Worm (Caenorhabditis elegans) whole organism, L4 larva: ENCODE results near the gene Y41C4A.22.

Experiments used
- ces-1 ChIP-seq: fragments of 150-350 bp; sonication (generic microtip); optimal IDR thresholded peaks from 4 replicates; lab custom pipeline; 2014; ENCODE audit warnings: missing biosample characterization, missing genetic modification reagents, missing genetic modification characterization
- dmd-8 ChIP-seq: fragments of 200-800 bp; sonication (Bioruptor generic); IDR thresholded peaks from 2 replicates; pipeline ENCODE4 v1.3.6; 2022; ENCODE audit warnings: missing genetic modification characterization, missing compliant biosample characterization
- gei-8 ChIP-seq: fragments of 200-800 bp; sonication (Bioruptor generic); optimal IDR thresholded peaks from 2 replicates; lab custom pipeline; 2018; ENCODE audit warnings: mild to moderate bottlenecking, missing genetic modification characterization, missing compliant biosample characterization
- lin-29 ChIP-seq: fragments of 200-800 bp; sonication (Bioruptor generic); IDR thresholded peaks from 2 replicates; pipeline ENCODE4 v1.3.6; 2022; ENCODE audit warnings: missing genetic modification reagents, missing genetic modification characterization, missing compliant biosample characterization
- lsy-2 ChIP-seq, 2 experiments: fragments of 150-350 bp in 1 of 2; sonication (generic microtip) in 1 of 2; optimal IDR thresholded peaks; 2 replicates each; lab custom pipeline; 2014 to 2017; ENCODE audit warnings: missing biosample characterization in 2 of 2, missing genetic modification characterization in 2 of 2
- nhr-237 ChIP-seq: sonication (generic microtip); optimal IDR thresholded peaks from 2 replicates; lab custom pipeline; 2017; ENCODE audit warnings: missing biosample characterization, missing genetic modification characterization
- pqm-1 ChIP-seq: sonication (generic microtip); optimal IDR thresholded peaks from 2 replicates; lab custom pipeline; 2017; ENCODE audit warnings: missing biosample characterization, missing genetic modification characterization
- snpc-4 ChIP-seq: fragments of 150-350 bp; optimal IDR thresholded peaks from 2 replicates; lab custom pipeline; 2014; ENCODE audit warnings: missing biosample characterization, missing genetic modification characterization
- tag-97 ChIP-seq: fragments of 200-800 bp; sonication (Bioruptor generic); IDR thresholded peaks from 2 replicates; pipeline ENCODE4 v1.3.6; 2022; ENCODE audit warnings: missing genetic modification characterization, missing compliant biosample characterization
- unc-62 ChIP-seq, 3 experiments: fragments of 150-350 bp in 1 of 3; sonication (generic microtip); optimal IDR thresholded peaks in 2 of 3; peaks in 1 of 3; 1 replicate in 1 of 3; 2 replicates in 2 of 3; lab custom pipeline; 2014 to 2017; ENCODE audit warnings: missing biosample characterization in 3 of 3, missing genetic modification characterization in 3 of 3, missing genetic modification reagents in 3 of 3, missing genotype in 1 of 3
- vab-7 ChIP-seq: fragments of 200-800 bp; sonication (Bioruptor generic); IDR thresholded peaks from 2 replicates; pipeline ENCODE4 v1.3.6; 2022; ENCODE audit warnings: missing genetic modification reagents, missing genetic modification characterization, missing compliant biosample characterization
- ztf-11 ChIP-seq: fragments of 150-350 bp; optimal IDR thresholded peaks from 2 replicates; lab custom pipeline; 2014; ENCODE audit warnings: missing biosample characterization, missing genetic modification characterization

DNA sequence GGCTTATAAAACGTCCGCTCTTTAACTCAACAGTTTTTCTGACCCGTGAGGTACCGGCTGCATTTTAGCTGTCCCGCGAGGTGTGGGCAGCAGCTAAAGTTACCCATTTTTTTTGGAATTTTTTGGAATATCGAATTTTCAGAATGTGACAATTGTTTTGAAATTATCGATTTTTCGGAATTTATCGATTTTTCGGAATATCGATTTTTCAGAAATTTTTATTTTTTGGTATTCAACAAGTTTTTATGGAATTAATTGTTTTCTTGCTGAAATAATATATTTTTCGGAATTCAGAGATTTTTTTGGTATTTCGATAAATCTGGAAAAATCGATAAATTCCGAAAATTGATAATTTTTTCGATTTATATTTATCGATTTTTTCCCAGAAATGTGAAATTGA, 37.9 kb downstream of the Y41C4A.22 start:
- TF ChIP-seq vab-7 (GFP tag; lab: Robert Waterston, UW) (no peak), lsy-2 (tag; optimal IDR thresholded peaks at IDR 0.05; lab: Kevin White, UChicago) (no peak), gei-8 (GFP tag; lab: Kevin White, UChicago) (no peak), ztf-11 (tag; lab: Kevin White, UChicago) (no peak), nhr-237 (tag; lab: Kevin White, UChicago) (no peak), tag-97 (no peak), ces-1 (no peak), snpc-4 (no peak), lin-29 (GFP tag; lab: Robert Waterston, UW) (no peak), unc-62 (GFP tag; optimal IDR thresholded peaks at IDR 0.05 in 1 of 2; lab: Kevin White, UChicago) (no peak), unc-62 (tag; optimal IDR thresholded peaks at IDR 0.05; lab: Kevin White, UChicago) (no peak), pqm-1 (no peak), dmd-8 (GFP tag; lab: Robert Waterston, UW) (no peak)
